Worm (Caenorhabditis elegans) whole organism, L2 larva: ENCODE measurements around the gene Y45F10B.3.
A peak's percentile ranks its signal among the peaks of the same experiment; 100 is the strongest.

Experiments
- F13H6.1 ChIP-seq: sonication (generic microtip); optimal IDR thresholded peaks from 2 replicates; lab custom pipeline; 2016; ENCODE audit warnings: missing genetic modification characterization, missing compliant biosample characterization
- R02D3.7 ChIP-seq: fragments of 150-350 bp; optimal IDR thresholded peaks from 2 replicates; lab custom pipeline; 2014; ENCODE audit warnings: missing biosample characterization, missing genetic modification characterization
- Y55F3AM.14 ChIP-seq: fragments of 200-800 bp; sonication (Bioruptor generic); optimal IDR thresholded peaks from 2 replicates; lab custom pipeline; 2018; ENCODE audit warnings: mild to moderate bottlenecking, missing genetic modification characterization, missing compliant biosample characterization
- ZK546.5 ChIP-seq: sonication (generic microtip); optimal IDR thresholded peaks from 2 replicates; lab custom pipeline; 2017; ENCODE audit warnings: missing biosample characterization, missing genetic modification characterization
- ama-1 ChIP-seq: fragments of 150-350 bp; optimal IDR thresholded peaks from 2 replicates; lab custom pipeline; 2018; ENCODE audit warnings: inconsistent platforms
- crh-2 ChIP-seq: sonication (generic microtip); optimal IDR thresholded peaks from 2 replicates; lab custom pipeline; 2017; ENCODE audit warnings: missing biosample characterization, missing genetic modification characterization
- egl-27 ChIP-seq: sonication (generic microtip); optimal IDR thresholded peaks from 3 replicates; lab custom pipeline; 2017; ENCODE audit warnings: missing biosample characterization, missing genetic modification reagents, missing genetic modification characterization
- elt-1 ChIP-seq: fragments of 150-350 bp; optimal IDR thresholded peaks from 2 replicates; lab custom pipeline; 2014; ENCODE audit warnings: missing biosample characterization, missing genetic modification characterization
- elt-3 ChIP-seq: sonication (generic microtip); optimal IDR thresholded peaks from 2 replicates; lab custom pipeline; 2017; ENCODE audit warnings: missing biosample characterization, missing genetic modification characterization
- fos-1 ChIP-seq: fragments of 150-350 bp; optimal IDR thresholded peaks from 2 replicates; lab custom pipeline; 2014; ENCODE audit warnings: missing biosample characterization, missing genetic modification characterization
- gmeb-1 ChIP-seq: fragments of 150-350 bp; optimal IDR thresholded peaks from 2 replicates; lab custom pipeline; 2014; ENCODE audit warnings: missing biosample characterization, missing genetic modification characterization
- lsy-2 ChIP-seq, 2 experiments: fragments of 150-350 bp in 1 of 2; sonication (generic microtip) in 1 of 2; optimal IDR thresholded peaks; 2 replicates each; lab custom pipeline; 2014 to 2017; ENCODE audit warnings: missing biosample characterization in 2 of 2, missing genetic modification characterization in 2 of 2
- mab-5 ChIP-seq: fragments of 150-350 bp; optimal IDR thresholded peaks from 2 replicates; lab custom pipeline; 2014; ENCODE audit warnings: missing biosample characterization, missing genetic modification characterization
- mbf-1 ChIP-seq: sonication (generic microtip); optimal IDR thresholded peaks from 2 replicates; lab custom pipeline; 2017; ENCODE audit warnings: missing biosample characterization, missing genetic modification characterization
- mdl-1 ChIP-seq, 2 experiments: fragments of 150-350 bp in 1 of 2; sonication (generic microtip) in 1 of 2; optimal IDR thresholded peaks; 2 replicates each; lab custom pipeline; 2017; ENCODE audit warnings: missing biosample characterization in 2 of 2, missing genetic modification characterization in 2 of 2
- nhr-129 ChIP-seq: fragments of 150-350 bp; optimal IDR thresholded peaks from 2 replicates; lab custom pipeline; 2014; ENCODE audit warnings: missing biosample characterization, missing genetic modification characterization
- nhr-21 ChIP-seq: fragments of 150-350 bp; optimal IDR thresholded peaks from 2 replicates; lab custom pipeline; 2014; ENCODE audit warnings: missing biosample characterization, missing genetic modification characterization
- nhr-237 ChIP-seq: fragments of 150-350 bp; optimal IDR thresholded peaks from 2 replicates; lab custom pipeline; 2014; ENCODE audit warnings: missing biosample characterization, missing genetic modification characterization
- nhr-6 ChIP-seq: fragments of 150-350 bp; optimal IDR thresholded peaks from 2 replicates; lab custom pipeline; 2014; ENCODE audit warnings: missing biosample characterization, missing genetic modification characterization
- nhr-77 ChIP-seq: fragments of 150-350 bp; optimal IDR thresholded peaks from 2 replicates; lab custom pipeline; 2014; ENCODE audit warnings: missing biosample characterization, missing genetic modification characterization
- peb-1 ChIP-seq: fragments of 150-350 bp; optimal IDR thresholded peaks from 2 replicates; lab custom pipeline; 2014; ENCODE audit warnings: missing biosample characterization, missing genetic modification characterization
- sem-4 ChIP-seq: fragments of 150-350 bp; optimal IDR thresholded peaks from 2 replicates; lab custom pipeline; 2014; ENCODE audit warnings: missing biosample characterization, missing genetic modification reagents, missing genetic modification characterization
- skn-1 ChIP-seq: sonication (generic microtip); optimal IDR thresholded peaks from 2 replicates; lab custom pipeline; 2017; ENCODE audit warnings: missing biosample characterization, missing genetic modification characterization
- snpc-4 ChIP-seq: fragments of 150-350 bp; optimal IDR thresholded peaks from 2 replicates; lab custom pipeline; 2014; ENCODE audit warnings: missing biosample characterization, missing genetic modification characterization
- unc-55 ChIP-seq: fragments of 150-350 bp; sonication (generic microtip); optimal IDR thresholded peaks from 3 replicates; lab custom pipeline; 2014; ENCODE audit warnings: missing biosample characterization, missing genetic modification reagents, missing genetic modification characterization
- zag-1 ChIP-seq: fragments of 150-350 bp; optimal IDR thresholded peaks from 2 replicates; lab custom pipeline; 2014; ENCODE audit warnings: missing biosample characterization, missing genetic modification characterization
- ztf-1 ChIP-seq: fragments of 200-800 bp; sonication (Bioruptor generic); conservative IDR thresholded peaks from 2 replicates; pipeline ENCODE4 v1.3.6; 2022; ENCODE audit warnings: missing genetic modification characterization, missing compliant biosample characterization
- ztf-11 ChIP-seq: sonication (generic microtip); optimal IDR thresholded peaks from 2 replicates; lab custom pipeline; 2017; ENCODE audit warnings: missing biosample characterization, missing genetic modification characterization
- ztf-4 ChIP-seq: fragments of 150-350 bp; optimal IDR thresholded peaks from 2 replicates; lab custom pipeline; 2014; ENCODE audit warnings: missing biosample characterization, missing genetic modification characterization

The Y45F10B.3 gene

DNA sequence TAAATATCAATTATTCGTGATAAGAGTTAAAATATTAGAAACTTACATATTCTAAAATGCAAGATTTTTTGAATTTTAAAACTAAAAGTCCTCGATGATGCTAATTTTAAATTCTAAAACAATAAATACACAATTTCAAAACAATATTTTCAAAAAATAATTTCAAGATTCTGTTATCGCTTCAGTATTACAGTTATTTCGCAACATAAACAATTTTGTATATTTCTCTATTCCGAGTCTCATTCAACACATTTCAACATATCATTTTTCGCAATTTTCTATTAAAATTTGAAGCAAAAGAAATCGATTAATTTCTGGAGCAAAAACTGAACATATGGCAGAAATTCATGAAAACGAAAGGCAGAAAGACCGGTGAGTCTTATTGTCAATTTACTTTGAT lies 39.7 kb downstream of the Y45F10B.3 start, which contains the start of gene fbxa-98:
Gene fbxa-98 (plus strand): TSS at position 243 of the 400 bp plus-strand sequence.
- TF ChIP-seq Y55F3AM.14 (GFP tag; lab: Kevin White, UChicago) (no peak), mbf-1 (no peak), mab-5 (no peak), nhr-77 (no peak), F13H6.1 (no peak), snpc-4 (tag; lab: Kevin White, UChicago) (no peak), nhr-237 (tag; lab: Kevin White, UChicago) (no peak), ama-1 (lab: Kevin White, UChicago) (no peak), elt-1 (tag; lab: Kevin White, UChicago) (no peak), lsy-2 (tag; optimal IDR thresholded peaks at IDR 0.05; lab: Kevin White, UChicago) (no peak), ZK546.5 (tag; lab: Kevin White, UChicago) (no peak), elt-3 (no peak), nhr-21 (tag; lab: Kevin White, UChicago) (no peak), mdl-1 (tag; optimal IDR thresholded peaks at IDR 0.05; lab: Kevin White, UChicago) (no peak), gmeb-1 (tag; lab: Kevin White, UChicago) (no peak), crh-2 (no peak), R02D3.7 (tag; lab: Kevin White, UChicago) (no peak), zag-1 (no peak), sem-4 (tag; lab: Kevin White, UChicago) (no peak)

DNA sequence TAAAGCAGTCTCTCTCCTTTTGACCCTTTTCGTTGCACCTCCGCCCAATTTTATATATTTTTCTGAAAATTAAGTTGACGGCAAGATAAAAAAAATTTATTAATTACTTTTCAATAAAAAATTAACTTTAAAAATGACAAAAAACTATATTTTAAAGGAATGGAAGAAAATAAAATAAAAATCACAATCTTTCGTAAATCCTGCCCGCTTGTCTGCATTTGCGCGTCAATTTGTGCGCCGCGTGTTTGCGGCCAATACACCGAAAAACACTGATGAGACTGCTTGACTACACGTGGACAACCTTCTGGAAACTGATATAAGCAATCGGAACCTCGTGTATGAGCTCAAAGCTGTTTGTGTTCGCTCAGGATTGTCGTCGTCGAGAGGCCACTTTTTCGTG lies 43.5 kb downstream of the Y45F10B.3 start, which contains the start of gene C08F11.7:
Gene C08F11.7 (plus strand): TSS at position 301 of the 400 bp plus-strand sequence.
- TF ChIP-seq crh-2 (no peak), mab-5 (no peak), nhr-6 (tag; lab: Kevin White, UChicago) (no peak), ztf-1 (no peak), gmeb-1 (tag; lab: Kevin White, UChicago) (no peak), R02D3.7 (tag; lab: Kevin White, UChicago) (no peak), nhr-129 (tag; lab: Kevin White, UChicago) (no peak), unc-55 (GFP tag; lab: Kevin White, UChicago) (no peak), ztf-4 (tag; lab: Kevin White, UChicago) (no peak), snpc-4 (tag; lab: Kevin White, UChicago) (no peak), fos-1 (tag; lab: Kevin White, UChicago) (no peak), ama-1 (lab: Kevin White, UChicago) (no peak), egl-27 (tag; lab: Kevin White, UChicago) (no peak)

ce11 chrIV:13639027-13639426 lies 45.6 kb downstream of the Y45F10B.3 start, which contains the start of gene ugt-22:
ugt-22 (plus strand) TSS chrIV:13639260.
- TF ChIP-seq ztf-11 (tag; lab: Kevin White, UChicago), result no peak
- TF ChIP-seq peb-1 (tag; lab: Kevin White, UChicago), result no peak
- no peak for TF ChIP-seq elt-1 (tag; lab: Kevin White, UChicago)
- TF ChIP-seq fos-1 (tag; lab: Kevin White, UChicago), result peak; percentile 73
- peak; percentile 68 for TF ChIP-seq skn-1 (tag; lab: Kevin White, UChicago)
- TF ChIP-seq gmeb-1 (tag; lab: Kevin White, UChicago), result peak; percentile 15
